Fruit fly (Drosophila melanogaster): ENCODE data around the gene His2Av.
A peak's percentile ranks its signal among the peaks of the same experiment; 100 is the strongest.

Gene His2Av

dm6 chr3R:26875544-26876027 is 8.9 kb downstream of the His2Av start, which contains the start of gene Rb97D (continued):
- TF ChIP-seq CG2875 (GFP tag; optimal IDR thresholded peaks at IDR 0.05) = peak; percentile 16
- peak; percentile 78 for TF ChIP-seq CG11456 (GFP tag; IDR thresholded peaks at IDR 0.05)
- peak; percentile 58 for TF ChIP-seq pho (GFP tag; optimal IDR thresholded peaks at IDR 0.05)
- TF ChIP-seq CG1792 (GFP tag; optimal IDR thresholded peaks at IDR 0.05) = peak; percentile 45
- TF ChIP-seq sens-2 (GFP tag; IDR thresholded peaks at IDR 0.05) = peak; percentile 53
- TF ChIP-seq fru (optimal IDR thresholded peaks at IDR 0.05) = no peak
- no peak for TF ChIP-seq hth (optimal IDR thresholded peaks at IDR 0.05)
- TF ChIP-seq CG33213 (GFP tag; optimal IDR thresholded peaks at IDR 0.05) = peak; percentile 63
- TF ChIP-seq CG18619 (GFP tag; optimal IDR thresholded peaks at IDR 0.05) = peak; percentile 68
- TF ChIP-seq zf30C (GFP tag; optimal IDR thresholded peaks at IDR 0.05) = no peak
- peak; percentile 78 for TF ChIP-seq phol (tag; optimal IDR thresholded peaks at IDR 0.05)
- TF ChIP-seq cato (GFP tag; optimal IDR thresholded peaks at IDR 0.05; ENCODE audit: borderline replicate concordance) = no peak
- no peak for TF ChIP-seq NC2α (GFP tag; optimal IDR thresholded peaks at IDR 0.05)
- TF ChIP-seq Bteb2 (GFP tag; optimal IDR thresholded peaks at IDR 0.05) = peak; percentile 76
- peak; percentile 50 for TF ChIP-seq CG10147 (GFP tag; optimal IDR thresholded peaks at IDR 0.05)
- peak; percentile 77 for TF ChIP-seq Xbp1 (GFP tag; optimal IDR thresholded peaks at IDR 0.05)
- no peak for TF ChIP-seq sima (GFP tag; optimal IDR thresholded peaks at IDR 0.05)
- no peak for TF ChIP-seq pita (GFP tag; optimal IDR thresholded peaks at IDR 0.05)
- TF ChIP-seq CG17612 (GFP tag; IDR thresholded peaks at IDR 0.05) = no peak
- TF ChIP-seq CG9932 (GFP tag; IDR thresholded peaks at IDR 0.05) = peak; percentile 84
- peak; percentile 42 for TF ChIP-seq Oli (tag; optimal IDR thresholded peaks at IDR 0.05)
- peak; percentile 24 for TF ChIP-seq ac (GFP tag; optimal IDR thresholded peaks at IDR 0.05)
- peak; percentile 34 for TF ChIP-seq CG12104 (GFP tag; optimal IDR thresholded peaks at IDR 0.05)
- TF ChIP-seq CG15696 (tag; optimal IDR thresholded peaks at IDR 0.05) = peak; percentile 75
- TF ChIP-seq HLH54F (GFP tag; optimal IDR thresholded peaks at IDR 0.05) = peak; percentile 75
- TF ChIP-seq her (GFP tag; optimal IDR thresholded peaks at IDR 0.05) = peak; percentile 66
- TF ChIP-seq CG3065 (GFP tag; optimal IDR thresholded peaks at IDR 0.05) = no peak
- TF ChIP-seq Atf-2 (GFP tag; optimal IDR thresholded peaks at IDR 0.05) = peak; percentile 32
- TF ChIP-seq Sox100B (GFP tag; optimal IDR thresholded peaks at IDR 0.05) = peak; percentile 48
- peak; percentile 44 for TF ChIP-seq HHEX (GFP tag; optimal IDR thresholded peaks at IDR 0.05)
- peak; percentile 39; the same call in 1 of the 2 replicates for TF ChIP-seq CG16779 (GFP tag; IDR thresholded peaks at IDR 0.05)
- peak; percentile 80 for TF ChIP-seq mam (GFP tag; optimal IDR thresholded peaks at IDR 0.05)
- TF ChIP-seq Abd-B (GFP tag; optimal IDR thresholded peaks at IDR 0.05) = no peak
- TF ChIP-seq CG14014 (GFP tag; IDR thresholded peaks at IDR 0.05) = peak; percentile 71
- TF ChIP-seq CG31365 (tag; optimal IDR thresholded peaks at IDR 0.05) = peak; percentile 21
- TF ChIP-seq Dll (GFP tag; IDR thresholded peaks at IDR 0.05; ENCODE audit: partially characterized antibody) = peak; percentile 93
- peak; percentile 65 for TF ChIP-seq Drgx (GFP tag; IDR thresholded peaks at IDR 0.05)
- TF ChIP-seq ewg (GFP tag; optimal IDR thresholded peaks at IDR 0.05) = peak; percentile 31
- no peak for TF ChIP-seq slou (GFP tag; optimal IDR thresholded peaks at IDR 0.05)
- TF ChIP-seq pan (optimal IDR thresholded peaks at IDR 0.05) = no peak
- TF ChIP-seq pan (GFP tag; optimal IDR thresholded peaks at IDR 0.05 in 1 of 2, IDR thresholded peaks at IDR 0.05 in 1 of 2) = peak in 1 of 2 experiments; percentile 84
- peak; percentile 38 for TF ChIP-seq CG11398 (GFP tag; optimal IDR thresholded peaks at IDR 0.05)
- TF ChIP-seq CG10431 (GFP tag; optimal IDR thresholded peaks at IDR 0.05) = peak; percentile 30
- peak; percentile 73 for TF ChIP-seq B-H2 (GFP tag; optimal IDR thresholded peaks at IDR 0.05)
- TF ChIP-seq Gug (GFP tag; IDR thresholded peaks at IDR 0.05) = peak; percentile 62
- no peak for TF ChIP-seq prd (optimal IDR thresholded peaks at IDR 0.05)
- peak; percentile 74; the same call in 2 of the 3 replicates for TF ChIP-seq prd (GFP tag; IDR thresholded peaks at IDR 0.05)
- TF ChIP-seq GATAe (GFP tag; conservative IDR thresholded peaks at IDR 0.05) = no peak
- TF ChIP-seq CG7987 (GFP tag; optimal IDR thresholded peaks at IDR 0.05) = no peak
- TF ChIP-seq CG8281 (tag; optimal IDR thresholded peaks at IDR 0.05) = no peak
- TF ChIP-seq CG10979 (tag; optimal IDR thresholded peaks at IDR 0.05) = peak; percentile 59
- TF ChIP-seq lmd (GFP tag; IDR thresholded peaks at IDR 0.05) = peak; percentile 67
